Fruit fly (Drosophila melanogaster) whole organism: Measurements from ENCODE around the gene CG13044.

Experiments
- CG8478 ChIP-seq: fragments of >200 bp; optimal IDR thresholded peaks from 2 replicates; lab custom pipeline; 2018; ENCODE audit warnings: inconsistent platforms
- Dll ChIP-seq: fragments of >200 bp; optimal IDR thresholded peaks from 2 replicates; lab custom pipeline; 2017
- EcR ChIP-seq, 2 experiments: fragments of >200 bp; optimal IDR thresholded peaks; 2 replicates each; lab custom pipeline; 2017; ENCODE audit warnings: missing biosample characterization in 2 of 2, missing genetic modification characterization in 2 of 2, missing genetic modification reagents in 2 of 2
- pan ChIP-seq: fragments of >200 bp; optimal IDR thresholded peaks from 2 replicates; lab custom pipeline; 2017
- psq ChIP-seq: fragments of >200 bp; optimal IDR thresholded peaks from 2 replicates; lab custom pipeline; 2017
- usp ChIP-seq: fragments of >200 bp; optimal IDR thresholded peaks from 2 replicates; lab custom pipeline; 2017; ENCODE audit warnings: missing biosample characterization, missing genetic modification characterization, mixed read lengths

DNA sequence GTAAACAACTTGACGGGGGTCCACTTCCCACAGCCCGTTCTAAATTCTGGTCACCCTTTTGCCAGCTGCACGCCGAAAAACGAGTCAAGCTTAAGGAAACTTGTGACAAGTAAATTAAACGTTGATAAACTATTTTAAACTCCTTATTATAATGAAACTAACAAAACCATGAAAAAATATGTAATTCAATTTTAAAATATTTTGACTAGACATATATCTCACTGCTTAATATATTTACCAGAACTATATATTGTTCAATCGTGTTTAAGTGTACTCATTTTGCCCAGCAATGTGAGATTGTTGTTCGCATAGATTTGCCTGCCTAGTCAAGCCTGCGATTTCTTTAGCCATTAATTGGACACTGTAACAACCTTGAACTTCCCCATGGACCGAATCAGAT, 43.4 kb downstream of the CG13044 start, which contains the start of gene CG13053:
- no peak for TF ChIP-seq psq (lab: Kevin White, UChicago)
- TF ChIP-seq Dll (lab: Kevin White, UChicago) = no peak
- TF ChIP-seq CG8478 (lab: Kevin White, UChicago) = no peak
- no peak for TF ChIP-seq usp (GFP tag; lab: Kevin White, UChicago)
- TF ChIP-seq pan (lab: Kevin White, UChicago) = no peak
- TF ChIP-seq EcR (GFP tag; optimal IDR thresholded peaks at IDR 0.05; lab: Kevin White, UChicago) = no peak
